Fruit fly (Drosophila melanogaster) whole organism, embryonic: ENCODE results near the gene Mgat4a.

Experiments used
- CG1647 ChIP-seq: fragments of 200-800 bp; sonication (Bioruptor generic); optimal IDR thresholded peaks from 3 replicates; lab custom pipeline; 2016; ENCODE audit warnings: missing biosample characterization, missing genetic modification characterization
- CG17359 ChIP-seq: fragments of 200-800 bp; sonication (Bioruptor generic); optimal IDR thresholded peaks from 3 replicates; lab custom pipeline; 2018; ENCODE audit warnings: missing biosample characterization, mild to moderate bottlenecking, missing genetic modification characterization, moderate library complexity
- CG17612 ChIP-seq: fragments of 200-800 bp; sonication (Bioruptor generic); IDR thresholded peaks from 2 replicates; pipeline ENCODE4 v1.3.6; 2022; ENCODE audit warnings: missing biosample characterization, missing genetic modification characterization
- CG5953 ChIP-seq: fragments of 200-800 bp; sonication (Bioruptor generic); IDR thresholded peaks from 2 replicates; pipeline ENCODE4 v1.3.6; 2022; ENCODE audit warnings: missing biosample characterization, missing genetic modification characterization
- CG6254 ChIP-seq: fragments of 200-800 bp; sonication (Bioruptor generic); optimal IDR thresholded peaks from 3 replicates; lab custom pipeline; 2017; ENCODE audit warnings: mild to moderate bottlenecking, missing biosample characterization, missing genetic modification reagents, missing genetic modification characterization
- CG8765 ChIP-seq: fragments of 200-800 bp; sonication (Bioruptor generic); IDR thresholded peaks from 2 replicates; pipeline ENCODE4 v1.3.6; 2022; ENCODE audit warnings: missing biosample characterization, missing genetic modification characterization
- Camta ChIP-seq: fragments of 200-800 bp; sonication (Bioruptor generic); optimal IDR thresholded peaks from 2 replicates; lab custom pipeline; 2016; ENCODE audit warnings: missing biosample characterization, missing genetic modification characterization
- Hsf ChIP-seq: fragments of 200-800 bp; sonication (Bioruptor generic); optimal IDR thresholded peaks from 3 replicates; lab custom pipeline; 2016; ENCODE audit warnings: missing biosample characterization, missing genetic modification characterization
- Max ChIP-seq: fragments of 200-800 bp; sonication (Bioruptor generic); optimal IDR thresholded peaks from 2 replicates; lab custom pipeline; 2016; ENCODE audit warnings: missing biosample characterization, mild to moderate bottlenecking, missing genetic modification characterization
- ab ChIP-seq: fragments of 200-800 bp; sonication (Bioruptor generic); optimal IDR thresholded peaks from 2 replicates; lab custom pipeline; 2016; ENCODE audit warnings: missing biosample characterization, missing genetic modification characterization
- klu ChIP-seq: fragments of 200-800 bp; sonication (Bioruptor generic); IDR thresholded peaks from 2 replicates; pipeline ENCODE4 v1.3.6; 2022; ENCODE audit warnings: missing biosample characterization, missing genetic modification characterization
- pnt ChIP-seq: fragments of 200-800 bp; sonication (Bioruptor generic); optimal IDR thresholded peaks from 3 replicates; lab custom pipeline; 2016; ENCODE audit warnings: missing biosample characterization, missing genetic modification characterization
- sr ChIP-seq: fragments of 200-800 bp; sonication (Bioruptor generic); IDR thresholded peaks from 3 replicates; pipeline ENCODE4 v1.3.6; 2022; ENCODE audit warnings: missing biosample characterization, missing genetic modification characterization
- unc-4 ChIP-seq: fragments of 200-800 bp; sonication (Bioruptor generic); IDR thresholded peaks from 2 replicates; pipeline ENCODE4 v1.3.6; 2022; ENCODE audit warnings: missing biosample characterization, missing genetic modification characterization; ENCODE audit not compliant: partially characterized antibody

- TF ChIP-seq pnt = peak; percentile 13
- no peak for TF ChIP-seq Max
- TF ChIP-seq sr (GFP tag; lab: Robert Waterston, UW) = peak; percentile 9; the same call in 1 of the 3 replicates
- TF ChIP-seq unc-4 (GFP tag; lab: Robert Waterston, UW) = peak; percentile 46; the same call in 1 of the 2 replicates
- TF ChIP-seq ab (GFP tag; lab: Kevin White, UChicago) = no peak
- TF ChIP-seq Camta = no peak
- no peak for TF ChIP-seq CG5953 (GFP tag; lab: Robert Waterston, UW)
- no peak for TF ChIP-seq CG8765 (GFP tag; lab: Robert Waterston, UW)
- TF ChIP-seq CG1647 (GFP tag; lab: Kevin White, UChicago) = no peak
- TF ChIP-seq CG6254 (GFP tag; lab: Kevin White, UChicago) = peak; percentile 45
- TF ChIP-seq Hsf (GFP tag; lab: Kevin White, UChicago) = no peak
- TF ChIP-seq CG17612 = no peak
- no peak for TF ChIP-seq klu (GFP tag; lab: Robert Waterston, UW)
- peak; percentile 14 for TF ChIP-seq CG17359 (tag; lab: Kevin White, UChicago)
Measured at dm6 chr3L:14757464-14758384, 4.1 kb upstream of the Mgat4a start, which contains the start of gene CG42507.
